Worm (Caenorhabditis elegans) whole organism, L2 larva: ENCODE measurements around the gene T03F6.4.

Experiments
- ama-1 ChIP-seq: fragments of 150-350 bp; optimal IDR thresholded peaks from 2 replicates; lab custom pipeline; 2018; ENCODE audit warnings: inconsistent platforms
- mab-5 ChIP-seq: fragments of 150-350 bp; optimal IDR thresholded peaks from 2 replicates; lab custom pipeline; 2014; ENCODE audit warnings: missing biosample characterization, missing genetic modification characterization
- nhr-10 ChIP-seq: sonication (generic microtip); optimal IDR thresholded peaks from 2 replicates; lab custom pipeline; 2017; ENCODE audit warnings: missing biosample characterization, missing genetic modification characterization
- nhr-6 ChIP-seq: fragments of 150-350 bp; optimal IDR thresholded peaks from 2 replicates; lab custom pipeline; 2014; ENCODE audit warnings: missing biosample characterization, missing genetic modification characterization
- snpc-4 ChIP-seq: fragments of 150-350 bp; optimal IDR thresholded peaks from 2 replicates; lab custom pipeline; 2014; ENCODE audit warnings: missing biosample characterization, missing genetic modification characterization
- unc-55 ChIP-seq: fragments of 150-350 bp; sonication (generic microtip); optimal IDR thresholded peaks from 3 replicates; lab custom pipeline; 2014; ENCODE audit warnings: missing biosample characterization, missing genetic modification reagents, missing genetic modification characterization
- unc-62 ChIP-seq: fragments of 150-350 bp; optimal IDR thresholded peaks from 2 replicates; lab custom pipeline; 2014; ENCODE audit warnings: missing biosample characterization, missing genetic modification reagents, missing genetic modification characterization

- TF ChIP-seq ama-1 (lab: Kevin White, UChicago) (no peak), unc-55 (GFP tag; lab: Kevin White, UChicago) (no peak), nhr-6 (no peak), snpc-4 (tag; lab: Kevin White, UChicago) (no peak), unc-62 (GFP tag; lab: Kevin White, UChicago) (no peak), mab-5 (tag; lab: Kevin White, UChicago) (no peak), nhr-10 (tag; lab: Kevin White, UChicago) (no peak)
Measured at ce11 chrIII:13409498-13409897, 23.5 kb downstream of the T03F6.4 start, which contains the start of gene myo-6.
